Fruit fly (Drosophila melanogaster): ENCODE results near the gene Spp.

Spp gene

dm6 chr2L:559770-560567, 15.5 kb upstream of the Spp start, which contains the start of gene rempA (continued):
- no peak for TF ChIP-seq Jarid2 (GFP tag; optimal IDR thresholded peaks at IDR 0.05)
- TF ChIP-seq kah (GFP tag; optimal IDR thresholded peaks at IDR 0.05), result no peak
- TF ChIP-seq crp (GFP tag; optimal IDR thresholded peaks at IDR 0.05), result no peak
- no peak for TF ChIP-seq CG8089 (GFP tag; optimal IDR thresholded peaks at IDR 0.05)
- no peak for TF ChIP-seq bab2 (GFP tag; optimal IDR thresholded peaks at IDR 0.05)
- TF ChIP-seq eyg (GFP tag; optimal IDR thresholded peaks at IDR 0.05), result no peak
- no peak for TF ChIP-seq TFAM (GFP tag; optimal IDR thresholded peaks at IDR 0.05)
- TF ChIP-seq dan (GFP tag; IDR thresholded peaks at IDR 0.05), result no peak
- TF ChIP-seq CG32772 (GFP tag; IDR thresholded peaks at IDR 0.05), result no peak
- no peak for TF ChIP-seq tin (GFP tag; optimal IDR thresholded peaks at IDR 0.05)
- no peak for TF ChIP-seq CG11085 (GFP tag; IDR thresholded peaks at IDR 0.05)
- no peak for TF ChIP-seq usp (GFP tag; optimal IDR thresholded peaks at IDR 0.05)
- no peak for TF ChIP-seq CG1602 (GFP tag; optimal IDR thresholded peaks at IDR 0.05)
- TF ChIP-seq run (tag; optimal IDR thresholded peaks at IDR 0.05), result no peak
- TF ChIP-seq CG34376 (GFP tag; optimal IDR thresholded peaks at IDR 0.05), result no peak
- TF ChIP-seq CG17612 (GFP tag; IDR thresholded peaks at IDR 0.05), result no peak
- TF ChIP-seq cad (GFP tag; optimal IDR thresholded peaks at IDR 0.05), result no peak
- peak; percentile 58; the same call in 2 of the 3 replicates for TF ChIP-seq knrl (GFP tag; IDR thresholded peaks at IDR 0.05; ENCODE audit: partially characterized antibody)
- no peak for TF ChIP-seq Meics (GFP tag; optimal IDR thresholded peaks at IDR 0.05)
- TF ChIP-seq CG3163 (GFP tag; optimal IDR thresholded peaks at IDR 0.05), result no peak
- TF ChIP-seq CG12942 (GFP tag; optimal IDR thresholded peaks at IDR 0.05), result no peak
- TF ChIP-seq prd (optimal IDR thresholded peaks at IDR 0.05), result no peak
- TF ChIP-seq prd (GFP tag; IDR thresholded peaks at IDR 0.05), result no peak
- no peak for TF ChIP-seq stc (GFP tag; IDR thresholded peaks at IDR 0.05)
- no peak for TF ChIP-seq pum (GFP tag; optimal IDR thresholded peaks at IDR 0.05)
- TF ChIP-seq HLHmδ (GFP tag; optimal IDR thresholded peaks at IDR 0.05), result no peak
- TF ChIP-seq CG12769 (tag; optimal IDR thresholded peaks at IDR 0.05), result no peak
- no peak for TF ChIP-seq CG17385 (GFP tag; optimal IDR thresholded peaks at IDR 0.05)
- no peak for TF ChIP-seq ewg (GFP tag; optimal IDR thresholded peaks at IDR 0.05)
- TF ChIP-seq CG2202 (tag; optimal IDR thresholded peaks at IDR 0.05), result no peak
- TF ChIP-seq aop (GFP tag; IDR thresholded peaks at IDR 0.05), result no peak
- no peak for TF ChIP-seq CG18262 (tag; optimal IDR thresholded peaks at IDR 0.05)
- no peak for TF ChIP-seq slbo (GFP tag; IDR thresholded peaks at IDR 0.05)
- peak; percentile 82 for TF ChIP-seq CG13287 (GFP tag; IDR thresholded peaks at IDR 0.05; ENCODE audit: partially characterized antibody)
- no peak for TF ChIP-seq btn (GFP tag; optimal IDR thresholded peaks at IDR 0.05)
- TF ChIP-seq GATAe (GFP tag; conservative IDR thresholded peaks at IDR 0.05), result no peak
- TF ChIP-seq CG8944 (GFP tag; optimal IDR thresholded peaks at IDR 0.05), result no peak
- no peak for TF ChIP-seq Chrac-16 (GFP tag; optimal IDR thresholded peaks at IDR 0.05)
- no peak for TF ChIP-seq CG15514 (GFP tag; optimal IDR thresholded peaks at IDR 0.05)
- no peak for TF ChIP-seq Dbx (GFP tag; IDR thresholded peaks at IDR 0.05)
- no peak for TF ChIP-seq CG2889 (GFP tag; IDR thresholded peaks at IDR 0.05)
- TF ChIP-seq vnd (GFP tag; IDR thresholded peaks at IDR 0.05; ENCODE audit: partially characterized antibody), result peak; percentile 37; the same call in 1 of the 3 replicates
- no peak for TF ChIP-seq Poxn (GFP tag; IDR thresholded peaks at IDR 0.05)
- no peak for TF ChIP-seq Ptx1 (GFP tag; IDR thresholded peaks at IDR 0.05)
- TF ChIP-seq pho (GFP tag; optimal IDR thresholded peaks at IDR 0.05), result no peak
- no peak for TF ChIP-seq pan (optimal IDR thresholded peaks at IDR 0.05)
- TF ChIP-seq pan (GFP tag; optimal IDR thresholded peaks at IDR 0.05 in 1 of 2, IDR thresholded peaks at IDR 0.05 in 1 of 2), result no peak
- peak; percentile 69 for TF ChIP-seq amos (GFP tag; IDR thresholded peaks at IDR 0.05; ENCODE audit: partially characterized antibody)
- TF ChIP-seq Atf6 (GFP tag; IDR thresholded peaks at IDR 0.05), result no peak
- TF ChIP-seq CG5953 (GFP tag; IDR thresholded peaks at IDR 0.05), result no peak
- TF ChIP-seq CG3726 (GFP tag; IDR thresholded peaks at IDR 0.05), result no peak

All from whole organism, embryonic.